Fruit fly (Drosophila melanogaster): ENCODE results near the gene CG14431.
A peak's percentile ranks its signal among the peaks of the same experiment; 100 is the strongest.

- no peak for TF ChIP-seq psq (GFP tag; optimal IDR thresholded peaks at IDR 0.05)
- no peak for TF ChIP-seq br (GFP tag; optimal IDR thresholded peaks at IDR 0.05)
- TF ChIP-seq Hr83 (GFP tag; optimal IDR thresholded peaks at IDR 0.05; ENCODE audit: poor library complexity, severe bottlenecking) = no peak
- TF ChIP-seq CG9705 (GFP tag; optimal IDR thresholded peaks at IDR 0.05) = no peak
- no peak for TF ChIP-seq dmrt93B (GFP tag; optimal IDR thresholded peaks at IDR 0.05)
- TF ChIP-seq usp (GFP tag; optimal IDR thresholded peaks at IDR 0.05) = no peak
- TF ChIP-seq Hr78 (GFP tag; optimal IDR thresholded peaks at IDR 0.05) = no peak
- peak; percentile 19 for TF ChIP-seq HLH106 (tag; optimal IDR thresholded peaks at IDR 0.05)
- no peak for TF ChIP-seq Myc (optimal IDR thresholded peaks at IDR 0.05)
- TF ChIP-seq N (GFP tag; optimal IDR thresholded peaks at IDR 0.05) = no peak
- TF ChIP-seq Hnf4 (GFP tag; optimal IDR thresholded peaks at IDR 0.05) = no peak
- no peak for TF ChIP-seq OdsH (GFP tag; optimal IDR thresholded peaks at IDR 0.05)
Measured at dm6 chrX:6874918-6875454, 33.1 kb upstream of the CG14431 start.
